Fruit fly (Drosophila melanogaster) whole organism, embryonic: ENCODE results near the gene CG3777.
A peak's percentile ranks its signal among the peaks of the same experiment; 100 is the strongest.

Experiments
- Awh ChIP-seq: fragments of 200-800 bp; sonication (Bioruptor generic); IDR thresholded peaks from 2 replicates; pipeline ENCODE4, ENCODE4 v1.3.6; 2022; ENCODE audit warnings: missing biosample characterization, missing genetic modification characterization
- B-H2 ChIP-seq: fragments of 200-800 bp; sonication (Bioruptor generic); optimal IDR thresholded peaks from 2 replicates; lab custom pipeline; 2018; ENCODE audit warnings: missing biosample characterization, mild to moderate bottlenecking, missing genetic modification characterization
- CG10366 ChIP-seq: fragments of 200-800 bp; sonication (Bioruptor generic); IDR thresholded peaks from 2 replicates; pipeline ENCODE4 v1.3.6; 2022; ENCODE audit warnings: missing biosample characterization, missing genetic modification characterization
- CG10565 ChIP-seq: fragments of 200-800 bp; sonication (Bioruptor generic); optimal IDR thresholded peaks from 3 replicates; lab custom pipeline; 2016; ENCODE audit warnings: missing biosample characterization, mild to moderate bottlenecking, missing genetic modification characterization
- CG12299 ChIP-seq: fragments of 200-800 bp; sonication (Bioruptor generic); optimal IDR thresholded peaks from 2 replicates; lab custom pipeline; 2018; ENCODE audit warnings: missing biosample characterization, mild to moderate bottlenecking, missing genetic modification characterization
- CG13287 ChIP-seq: fragments of 200-800 bp; sonication (Bioruptor generic); IDR thresholded peaks from 2 replicates; pipeline ENCODE4 v1.3.6; 2022; ENCODE audit warnings: missing biosample characterization, missing genetic modification characterization; ENCODE audit not compliant: partially characterized antibody
- CG14050 ChIP-seq: fragments of 200-800 bp; sonication (Bioruptor generic); IDR thresholded peaks from 3 replicates; pipeline ENCODE4 v1.3.6; 2022; ENCODE audit warnings: missing biosample characterization, missing genetic modification characterization
- CG16863 ChIP-seq: fragments of 200-800 bp; sonication (Bioruptor generic); optimal IDR thresholded peaks from 3 replicates; lab custom pipeline; 2016; ENCODE audit warnings: missing biosample characterization, missing genetic modification characterization
- CG17361 ChIP-seq: fragments of 200-800 bp; sonication (Bioruptor generic); IDR thresholded peaks from 3 replicates; pipeline ENCODE4 v1.3.6; 2022; ENCODE audit warnings: missing biosample characterization, missing genetic modification characterization
- CG2678 ChIP-seq: fragments of 200-800 bp; sonication (Bioruptor generic); optimal IDR thresholded peaks from 3 replicates; lab custom pipeline; 2019; ENCODE audit warnings: missing biosample characterization, mild to moderate bottlenecking, missing genetic modification characterization, moderate library complexity
- CG2875 ChIP-seq: fragments of 200-800 bp; sonication (Bioruptor generic); optimal IDR thresholded peaks from 2 replicates; lab custom pipeline; 2017; ENCODE audit warnings: missing biosample characterization, mild to moderate bottlenecking, missing genetic modification characterization, missing genetic modification reagents
- CG2889 ChIP-seq: fragments of 200-800 bp; sonication (Bioruptor generic); IDR thresholded peaks from 3 replicates; pipeline ENCODE4 v1.3.6; 2022; ENCODE audit warnings: missing biosample characterization, missing genetic modification characterization
- CG3163 ChIP-seq: fragments of 200-800 bp; sonication (Bioruptor generic); optimal IDR thresholded peaks from 3 replicates; lab custom pipeline; 2016; ENCODE audit warnings: missing biosample characterization, missing genetic modification characterization
- CG42726 ChIP-seq: fragments of 200-800 bp; sonication (Bioruptor generic); IDR thresholded peaks from 2 replicates; pipeline ENCODE4 v1.3.6; 2022; ENCODE audit warnings: missing biosample characterization, missing genetic modification characterization; ENCODE audit not compliant: partially characterized antibody
- CG4282 ChIP-seq: fragments of 200-800 bp; sonication (Bioruptor generic); optimal IDR thresholded peaks from 2 replicates; lab custom pipeline; 2016; ENCODE audit warnings: missing biosample characterization, missing genetic modification characterization
- CG4360 ChIP-seq: fragments of 200-800 bp; sonication (Bioruptor generic); IDR thresholded peaks from 2 replicates; pipeline ENCODE4 v1.3.6; 2022; ENCODE audit warnings: missing biosample characterization, missing genetic modification characterization
- CG6254 ChIP-seq: fragments of 200-800 bp; sonication (Bioruptor generic); optimal IDR thresholded peaks from 3 replicates; lab custom pipeline; 2017; ENCODE audit warnings: mild to moderate bottlenecking, missing biosample characterization, missing genetic modification reagents, missing genetic modification characterization
- CG7987 ChIP-seq: fragments of 200-800 bp; sonication (Bioruptor generic); optimal IDR thresholded peaks from 2 replicates; lab custom pipeline; 2018; ENCODE audit warnings: missing biosample characterization, mild to moderate bottlenecking, missing genetic modification characterization, moderate library complexity
- CG8924 ChIP-seq: fragments of 200-800 bp; optimal IDR thresholded peaks from 3 replicates; lab custom pipeline; 2019; ENCODE audit warnings: missing biosample characterization, mild to moderate bottlenecking, missing genetic modification characterization, moderate library complexity
- Deaf1 ChIP-seq: fragments of 200-800 bp; optimal IDR thresholded peaks from 3 replicates; lab custom pipeline; 2019; ENCODE audit warnings: missing biosample characterization, mild to moderate bottlenecking, missing genetic modification characterization, moderate library complexity
- Drgx ChIP-seq: fragments of 200-800 bp; sonication (Bioruptor generic); IDR thresholded peaks from 2 replicates; pipeline ENCODE4 v1.3.6; 2022; ENCODE audit warnings: missing biosample characterization, missing genetic modification characterization
- Fer1 ChIP-seq: fragments of 200-800 bp; sonication (Bioruptor generic); optimal IDR thresholded peaks from 2 replicates; lab custom pipeline; 2017; ENCODE audit warnings: missing biosample characterization, mild to moderate bottlenecking, missing genetic modification characterization
- HmgZ ChIP-seq: fragments of 200-800 bp; sonication (Bioruptor generic); optimal IDR thresholded peaks from 2 replicates; lab custom pipeline; 2018; ENCODE audit warnings: missing biosample characterization, mild to moderate bottlenecking, missing genetic modification characterization
- MBD-R2 ChIP-seq: fragments of 200-800 bp; sonication (Bioruptor generic); IDR thresholded peaks from 2 replicates; pipeline ENCODE4 v1.3.6; 2022; ENCODE audit warnings: missing biosample characterization, missing genetic modification characterization
- Max ChIP-seq: fragments of 200-800 bp; sonication (Bioruptor generic); optimal IDR thresholded peaks from 2 replicates; lab custom pipeline; 2016; ENCODE audit warnings: missing biosample characterization, mild to moderate bottlenecking, missing genetic modification characterization
- Med ChIP-seq: fragments of 200-800 bp; sonication (Bioruptor generic); peaks from one replicate; lab custom pipeline; 2016; ENCODE audit warnings: missing biosample characterization, missing genetic modification characterization, mild to moderate bottlenecking, inconsistent platforms, moderate library complexity
- Oli ChIP-seq: fragments of 200-800 bp; sonication (Bioruptor generic); optimal IDR thresholded peaks from 2 replicates; lab custom pipeline; 2018; ENCODE audit warnings: missing biosample characterization, mild to moderate bottlenecking, missing genetic modification characterization, moderate library complexity
- Optix ChIP-seq: fragments of 200-800 bp; sonication (Bioruptor generic); IDR thresholded peaks from 3 replicates; pipeline ENCODE4 v1.3.6; 2022; ENCODE audit warnings: missing biosample characterization, missing genetic modification characterization
- Ptx1 ChIP-seq: fragments of 200-800 bp; sonication (Bioruptor generic); IDR thresholded peaks from 2 replicates; pipeline ENCODE4 v1.3.6; 2022; ENCODE audit warnings: missing biosample characterization, missing genetic modification characterization
- Sox102F ChIP-seq: fragments of 200-800 bp; sonication (Bioruptor generic); optimal IDR thresholded peaks from 2 replicates; lab custom pipeline; 2018; ENCODE audit warnings: missing biosample characterization, mild to moderate bottlenecking, missing genetic modification characterization, moderate library complexity
- Spps ChIP-seq: fragments of 200-800 bp; sonication (Bioruptor generic); optimal IDR thresholded peaks from 2 replicates; lab custom pipeline; 2018; ENCODE audit warnings: missing biosample characterization, mild to moderate bottlenecking, missing genetic modification characterization
- Ssrp ChIP-seq: fragments of 200-800 bp; sonication (Bioruptor generic); optimal IDR thresholded peaks from 2 replicates; lab custom pipeline; 2018; ENCODE audit warnings: missing biosample characterization, mild to moderate bottlenecking, missing genetic modification characterization, moderate library complexity
- bigmax ChIP-seq: fragments of 200-800 bp; sonication (Bioruptor generic); optimal IDR thresholded peaks from 2 replicates; lab custom pipeline; 2018; ENCODE audit warnings: missing biosample characterization, mild to moderate bottlenecking, missing genetic modification characterization
- cato ChIP-seq: fragments of 200-800 bp; sonication (Bioruptor generic); optimal IDR thresholded peaks from 2 replicates; lab custom pipeline; 2016; ENCODE audit warnings: missing biosample characterization, missing genetic modification characterization, borderline replicate concordance
- crp ChIP-seq, 2 experiments: fragments of 200-800 bp; sonication (Bioruptor generic); optimal IDR thresholded peaks; 2 replicates in 1 of 2; 3 replicates in 1 of 2; lab custom pipeline; 2017; ENCODE audit warnings: missing biosample characterization in 2 of 2, missing genetic modification characterization in 2 of 2, mild to moderate bottlenecking in 1 of 2, moderate library complexity in 1 of 2
- da ChIP-seq: fragments of 200-800 bp; sonication (Bioruptor generic); optimal IDR thresholded peaks from 2 replicates; lab custom pipeline; 2016; ENCODE audit warnings: missing biosample characterization, missing genetic modification characterization
- dmrt99B ChIP-seq: fragments of 200-800 bp; sonication (Bioruptor generic); optimal IDR thresholded peaks from 2 replicates; lab custom pipeline; 2018; ENCODE audit warnings: missing biosample characterization, mild to moderate bottlenecking, missing genetic modification characterization, moderate library complexity
- dpn ChIP-seq, 2 experiments: fragments of 200-800 bp; sonication (Bioruptor generic); optimal IDR thresholded peaks; 3 replicates each; lab custom pipeline; 2016; ENCODE audit warnings: missing biosample characterization in 2 of 2, missing genetic modification characterization in 2 of 2
- ftz-f1 ChIP-seq: fragments of 200-800 bp; sonication (Bioruptor generic); optimal IDR thresholded peaks from 2 replicates; lab custom pipeline; 2016; ENCODE audit warnings: missing biosample characterization, missing genetic modification characterization
- inv ChIP-seq: fragments of 200-800 bp; sonication (Bioruptor generic); IDR thresholded peaks from 2 replicates; pipeline ENCODE4 v1.3.6; 2022; ENCODE audit warnings: missing biosample characterization, missing genetic modification characterization; ENCODE audit not compliant: partially characterized antibody
- ken ChIP-seq: fragments of 200-800 bp; sonication (Bioruptor generic); IDR thresholded peaks from 3 replicates; pipeline ENCODE4 v1.3.6; 2022; ENCODE audit warnings: missing biosample characterization, missing genetic modification characterization
- maf-S ChIP-seq: fragments of 200-800 bp; sonication (Bioruptor generic); optimal IDR thresholded peaks from 2 replicates; lab custom pipeline; 2016; ENCODE audit warnings: missing biosample characterization, missing genetic modification characterization
- row ChIP-seq: fragments of 200-800 bp; sonication (Bioruptor generic); IDR thresholded peaks from 3 replicates; pipeline ENCODE4 v1.3.6; 2022; ENCODE audit warnings: missing biosample characterization, missing genetic modification characterization
- sob ChIP-seq: fragments of 200-800 bp; sonication (Bioruptor generic); IDR thresholded peaks from 2 replicates; pipeline ENCODE4 v1.3.6; 2022; ENCODE audit warnings: missing biosample characterization, missing genetic modification characterization
- sug ChIP-seq: fragments of 200-800 bp; optimal IDR thresholded peaks from 2 replicates; lab custom pipeline; 2019; ENCODE audit warnings: missing biosample characterization, mild to moderate bottlenecking, missing genetic modification characterization, moderate library complexity
- tna ChIP-seq: fragments of 200-800 bp; sonication (Bioruptor generic); IDR thresholded peaks from 2 replicates; pipeline ENCODE4 v1.3.6; 2022; ENCODE audit warnings: missing biosample characterization, missing genetic modification characterization; ENCODE audit not compliant: partially characterized antibody
- ttk ChIP-seq: fragments of 200-800 bp; sonication (Bioruptor generic); IDR thresholded peaks from 2 replicates; pipeline ENCODE4 v2.1.2; 2022; ENCODE audit warnings: missing biosample characterization, missing genetic modification characterization
- vnd ChIP-seq: fragments of 200-800 bp; sonication (Bioruptor generic); IDR thresholded peaks from 3 replicates; pipeline ENCODE4 v1.3.6; 2022; ENCODE audit warnings: missing biosample characterization, missing genetic modification characterization; ENCODE audit not compliant: partially characterized antibody
- zf30C ChIP-seq: fragments of 200-800 bp; sonication (Bioruptor generic); optimal IDR thresholded peaks from 3 replicates; lab custom pipeline; 2018; ENCODE audit warnings: missing biosample characterization, mild to moderate bottlenecking, missing genetic modification characterization

CG3777 gene

dm6 chrX:342422-343169, 63.1 kb downstream of the CG3777 start (continued):
- peak; percentile 60 for TF ChIP-seq Sox102F (GFP tag; lab: Kevin White, UChicago)
- 0 out of 3 replicates have a peak, but pooled peaks have one; percentile 17 for TF ChIP-seq CG17361
- TF ChIP-seq B-H2 (GFP tag; lab: Kevin White, UChicago) = no peak
- no peak for TF ChIP-seq tna (GFP tag; lab: Robert Waterston, UW)
- no peak for TF ChIP-seq dpn (GFP tag; optimal IDR thresholded peaks at IDR 0.05; lab: Kevin White, UChicago)
- TF ChIP-seq Drgx = peak; percentile 50; the same call in 1 of the 2 replicates
- peak; percentile 67 for TF ChIP-seq Deaf1
- TF ChIP-seq CG2889 = no peak
- no peak for TF ChIP-seq CG6254
- TF ChIP-seq maf-S = no peak
- TF ChIP-seq crp (GFP tag; optimal IDR thresholded peaks at IDR 0.05; lab: Kevin White, UChicago) = no peak
- TF ChIP-seq ftz-f1 (GFP tag; lab: Kevin White, UChicago) = no peak
- peak; percentile 39 for TF ChIP-seq Oli
- no peak for TF ChIP-seq CG42726
- 0 out of 3 replicates have a peak, but pooled peaks have one; percentile 20 for TF ChIP-seq row
- no peak for TF ChIP-seq da (GFP tag; lab: Kevin White, UChicago)
- peak; percentile 12 for TF ChIP-seq CG8924 (tag; lab: Kevin White, UChicago)
- no peak for TF ChIP-seq CG4360 (GFP tag; lab: Robert Waterston, UW)
- no peak for TF ChIP-seq CG3163 (GFP tag; lab: Kevin White, UChicago)
- no peak for TF ChIP-seq Med
- no peak for TF ChIP-seq HmgZ
- TF ChIP-seq Spps (tag; lab: Kevin White, UChicago) = no peak
- no peak for TF ChIP-seq inv (GFP tag; lab: Robert Waterston, UW)
- no peak for TF ChIP-seq ttk (GFP tag; lab: Robert Waterston, UW)
- no peak for TF ChIP-seq zf30C (GFP tag; lab: Kevin White, UChicago)
- TF ChIP-seq CG10565 (GFP tag; lab: Kevin White, UChicago) = no peak
- no peak for TF ChIP-seq CG4282 (GFP tag; lab: Kevin White, UChicago)
- no peak for TF ChIP-seq CG16863 (GFP tag; lab: Kevin White, UChicago)
- no peak for TF ChIP-seq CG13287
- no peak for TF ChIP-seq CG14050 (GFP tag; lab: Robert Waterston, UW)
- no peak for TF ChIP-seq bigmax (GFP tag; lab: Kevin White, UChicago)
- TF ChIP-seq dmrt99B = peak; percentile 67
- no peak for TF ChIP-seq MBD-R2 (GFP tag; lab: Robert Waterston, UW)
- no peak for TF ChIP-seq CG7987 (GFP tag; lab: Kevin White, UChicago)
- TF ChIP-seq CG12299 (tag; lab: Kevin White, UChicago) = no peak
- no peak for TF ChIP-seq Awh (GFP tag; lab: Robert Waterston, UW)
- peak; percentile 22 for TF ChIP-seq CG2678
- peak; percentile 26; the same call in 1 of the 2 replicates for TF ChIP-seq sob
- TF ChIP-seq Ptx1 (GFP tag; lab: Robert Waterston, UW) = peak; percentile 36; the same call in 1 of the 2 replicates
- TF ChIP-seq Optix = no peak
- no peak for TF ChIP-seq CG10366 (GFP tag; lab: Robert Waterston, UW)
- no peak for TF ChIP-seq vnd (GFP tag; lab: Robert Waterston, UW)
- no peak for TF ChIP-seq ken (GFP tag; lab: Robert Waterston, UW)
- TF ChIP-seq sug = no peak
- TF ChIP-seq Fer1 (GFP tag; lab: Kevin White, UChicago) = no peak
- no peak for TF ChIP-seq Max (GFP tag; lab: Kevin White, UChicago)
- TF ChIP-seq Ssrp (tag; lab: Kevin White, UChicago) = peak; percentile 7
- TF ChIP-seq cato (GFP tag; lab: Kevin White, UChicago) = no peak
- TF ChIP-seq CG2875 (GFP tag; lab: Kevin White, UChicago) = no peak
